Worm (Caenorhabditis elegans) whole organism, mixed stage, embryonic: Measurements from ENCODE around the gene dhhc-1.

ENCODE experiments used
- blmp-1 ChIP-seq: fragments of 150-350 bp; optimal IDR thresholded peaks from 2 replicates; lab custom pipeline; 2014; ENCODE audit warnings: missing biosample characterization, missing genetic modification characterization
- ceh-43 ChIP-seq: fragments of 200-800 bp; sonication (Bioruptor generic); optimal IDR thresholded peaks from 2 replicates; lab custom pipeline; 2018; ENCODE audit warnings: mild to moderate bottlenecking, missing genetic modification characterization, moderate library complexity, missing compliant biosample characterization
- ceh-83 ChIP-seq: fragments of 200-800 bp; sonication (Bioruptor generic); optimal IDR thresholded peaks from 2 replicates; lab custom pipeline; 2018; ENCODE audit warnings: mild to moderate bottlenecking, missing genetic modification characterization, missing compliant biosample characterization
- lin-32 ChIP-seq: fragments of 200-800 bp; sonication (Bioruptor generic); optimal IDR thresholded peaks from 2 replicates; lab custom pipeline; 2018; ENCODE audit warnings: mild to moderate bottlenecking, missing genetic modification characterization, missing compliant biosample characterization
- nhr-12 ChIP-seq: fragments of 150-350 bp; optimal IDR thresholded peaks from 2 replicates; lab custom pipeline; 2014; ENCODE audit warnings: missing biosample characterization, missing genetic modification characterization
- ztf-11 ChIP-seq: fragments of 150-350 bp; optimal IDR thresholded peaks from 2 replicates; lab custom pipeline; 2014; ENCODE audit warnings: missing biosample characterization, missing genetic modification characterization

- TF ChIP-seq lin-32 = no peak
- no peak for TF ChIP-seq ceh-83
- no peak for TF ChIP-seq ceh-43
- TF ChIP-seq nhr-12 = no peak
- TF ChIP-seq blmp-1 (tag; lab: Kevin White, UChicago) = no peak
- TF ChIP-seq ztf-11 (tag; lab: Kevin White, UChicago) = no peak
Measured at ce11 chrX:15070137-15070536, 30.1 kb downstream of the dhhc-1 start.
